Worm (Caenorhabditis elegans): Measurements from ENCODE around the gene sbsp-1.
"Not testable (repeated sequence)": the region's sequence is repeated elsewhere in the genome, so short reads cannot be mapped to it uniquely, and the experiment has no call there.

The sbsp-1 gene

ce11 chrIII:10832636-10833035 lies at the start of gene sbsp-1:
Gene sbsp-1, plus strand, starts transcription at chrIII:10832936.
- TF ChIP-seq sma-9 (GFP tag; optimal IDR thresholded peaks at IDR 0.05), result no peak
- no peak for TF ChIP-seq sma-9 (tag; optimal IDR thresholded peaks at IDR 0.05)
- TF ChIP-seq zag-1 (tag; optimal IDR thresholded peaks at IDR 0.05), result no peak
- TF ChIP-seq egl-27 (tag; optimal IDR thresholded peaks at IDR 0.05), result no peak
- no peak for TF ChIP-seq sem-4 (tag; optimal IDR thresholded peaks at IDR 0.05)

DNA sequence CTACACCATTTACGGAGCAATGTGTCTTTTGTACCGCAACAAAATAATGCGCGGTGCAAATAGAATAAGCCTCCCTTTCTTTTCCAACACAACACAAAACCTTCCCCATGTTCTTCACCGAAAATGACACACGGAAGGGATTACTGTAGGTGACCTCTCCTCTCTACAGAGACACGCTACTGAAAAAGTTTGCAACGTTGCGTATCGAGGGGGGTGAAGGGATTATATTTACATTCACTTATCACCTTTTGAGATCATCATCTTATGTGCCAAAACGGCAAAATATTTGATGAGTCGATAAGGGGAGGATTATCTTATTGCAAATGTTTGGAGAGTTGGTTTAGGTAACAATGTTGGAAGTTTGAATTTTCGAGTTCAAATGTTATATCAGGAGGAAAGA lies 49.7 kb upstream of the sbsp-1 start:
- TF ChIP-seq sem-4 (tag; optimal IDR thresholded peaks at IDR 0.05) (no peak), nhr-21 (tag; optimal IDR thresholded peaks at IDR 0.05) (no peak), elt-1 (tag; optimal IDR thresholded peaks at IDR 0.05) (no peak), nhr-11 (tag; optimal IDR thresholded peaks at IDR 0.05) (no peak), nhr-25 (tag; optimal IDR thresholded peaks at IDR 0.05) (no peak), alr-1 (tag; optimal IDR thresholded peaks at IDR 0.05) (no peak), unc-62 (GFP tag; optimal IDR thresholded peaks at IDR 0.05) (no peak), snpc-4 (tag; optimal IDR thresholded peaks at IDR 0.05) (no peak), nhr-77 (tag; optimal IDR thresholded peaks at IDR 0.05) (no peak), gmeb-1 (tag; optimal IDR thresholded peaks at IDR 0.05) (no peak), ama-1 (optimal IDR thresholded peaks at IDR 0.05) (no peak), lin-13 (GFP tag; optimal IDR thresholded peaks at IDR 0.05) (no peak), C34F6.9 (tag; optimal IDR thresholded peaks at IDR 0.05) (no peak), sma-3 (GFP tag; optimal IDR thresholded peaks at IDR 0.05) (no peak)

DNA sequence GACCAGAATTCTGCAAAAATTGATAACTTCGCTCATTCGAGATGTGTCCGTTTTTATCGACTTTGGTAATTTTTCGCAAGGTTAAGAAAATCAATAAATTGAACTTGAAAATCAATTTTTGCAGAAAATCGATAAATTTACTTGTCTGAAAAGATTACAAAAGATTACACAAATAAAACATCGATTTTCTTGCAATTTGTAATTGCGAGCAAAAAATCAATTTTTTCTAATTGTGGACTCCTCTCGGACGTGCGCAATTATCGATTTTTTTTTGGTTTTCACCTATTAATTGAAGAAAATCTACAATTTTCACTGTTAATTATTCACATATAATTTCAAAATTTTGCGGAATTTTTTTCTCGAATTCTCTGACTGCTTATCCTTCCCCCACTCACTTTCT lies 41.5 kb upstream of the sbsp-1 start:
- no peak for TF ChIP-seq lsy-2 (tag; optimal IDR thresholded peaks at IDR 0.05)

DNA sequence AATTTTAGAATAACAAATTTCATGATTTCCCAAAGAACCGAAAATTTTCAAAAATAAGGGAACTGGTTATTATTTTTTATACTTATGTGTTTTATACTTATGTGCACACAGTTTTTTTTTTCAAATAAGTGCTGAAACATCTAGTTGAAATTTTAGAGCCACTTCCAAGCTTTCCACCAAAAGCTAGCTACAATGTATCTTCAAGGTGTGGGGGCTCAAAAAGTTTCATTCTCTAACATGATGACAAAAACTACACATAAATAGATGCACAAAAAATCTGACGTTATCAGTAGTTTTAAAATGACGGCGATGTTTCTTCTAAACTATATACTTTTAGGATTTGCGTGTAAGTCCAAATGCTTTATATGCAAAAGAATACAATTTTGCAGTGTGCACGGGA lies 38.7 kb upstream of the sbsp-1 start, which contains the start of gene clec-163:
Gene clec-163, plus strand, starts transcription at position 301 of the 400 bp plus-strand sequence.
- TF ChIP-seq mbf-1 (tag; optimal IDR thresholded peaks at IDR 0.05), result no peak
- TF ChIP-seq nhr-21 (tag; optimal IDR thresholded peaks at IDR 0.05), result no peak
- TF ChIP-seq elt-1 (tag; optimal IDR thresholded peaks at IDR 0.05), result no peak
- no peak for TF ChIP-seq snpc-4 (tag; optimal IDR thresholded peaks at IDR 0.05)
- no peak for TF ChIP-seq Y55F3AM.14 (GFP tag; optimal IDR thresholded peaks at IDR 0.05)
- no peak for TF ChIP-seq nhr-10 (tag; optimal IDR thresholded peaks at IDR 0.05)
- TF ChIP-seq skn-1 (tag; optimal IDR thresholded peaks at IDR 0.05), result no peak
- no peak for TF ChIP-seq fos-1 (tag; optimal IDR thresholded peaks at IDR 0.05)
- no peak for TF ChIP-seq C34F6.9 (tag; optimal IDR thresholded peaks at IDR 0.05)
- no peak for TF ChIP-seq mab-5 (tag; optimal IDR thresholded peaks at IDR 0.05)
- TF ChIP-seq gmeb-1 (tag; optimal IDR thresholded peaks at IDR 0.05), result no peak
- TF ChIP-seq zag-1 (tag; optimal IDR thresholded peaks at IDR 0.05), result no peak
- no peak for TF ChIP-seq ceh-82 (tag; optimal IDR thresholded peaks at IDR 0.05)

- TF ChIP-seq blmp-1 (tag; optimal IDR thresholded peaks at IDR 0.05; ENCODE audit: insufficient read depth) (no peak), nhr-10 (tag; optimal IDR thresholded peaks at IDR 0.05) (no peak), crh-2 (tag; optimal IDR thresholded peaks at IDR 0.05) (peak; percentile 70)
These were observed 30.7 kb upstream of the sbsp-1 start, which contains the start of gene K11D9.3 for ce11 chrIII:10802032-10802431. Gene K11D9.3, minus strand, starts transcription at chrIII:10802212.

DNA sequence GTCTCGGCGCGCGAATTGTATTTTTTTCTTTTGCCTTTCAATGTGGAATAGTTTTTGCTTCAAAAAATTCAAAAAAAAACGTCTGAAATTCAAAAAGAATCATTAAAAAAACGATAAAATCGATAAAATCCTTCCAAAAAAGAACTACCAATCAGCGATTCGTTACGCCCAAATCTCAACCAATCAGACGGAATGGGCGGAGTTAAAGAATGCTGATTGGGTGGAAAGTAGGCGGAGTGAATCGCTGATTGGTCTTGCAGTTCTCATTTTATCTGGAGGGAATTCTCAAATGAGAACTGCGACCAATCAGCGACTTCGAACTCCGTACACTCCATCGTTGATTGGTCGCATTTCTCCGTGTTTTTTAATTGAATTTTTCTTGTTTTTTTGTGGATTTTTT lies 27.6 kb upstream of the sbsp-1 start:
- TF ChIP-seq zag-1 (tag; optimal IDR thresholded peaks at IDR 0.05), result no peak
- no peak for TF ChIP-seq aly-2 (tag; optimal IDR thresholded peaks at IDR 0.05)
- TF ChIP-seq ztf-4 (tag; optimal IDR thresholded peaks at IDR 0.05), result no peak
- no peak for TF ChIP-seq nhr-21 (tag; optimal IDR thresholded peaks at IDR 0.05)
- TF ChIP-seq nhr-77 (tag; optimal IDR thresholded peaks at IDR 0.05), result no peak
- TF ChIP-seq unc-62 (GFP tag; optimal IDR thresholded peaks at IDR 0.05), result no peak
- TF ChIP-seq dmd-4 (tag; optimal IDR thresholded peaks at IDR 0.05), result no peak
- no peak for TF ChIP-seq ztf-11 (tag; optimal IDR thresholded peaks at IDR 0.05)

DNA sequence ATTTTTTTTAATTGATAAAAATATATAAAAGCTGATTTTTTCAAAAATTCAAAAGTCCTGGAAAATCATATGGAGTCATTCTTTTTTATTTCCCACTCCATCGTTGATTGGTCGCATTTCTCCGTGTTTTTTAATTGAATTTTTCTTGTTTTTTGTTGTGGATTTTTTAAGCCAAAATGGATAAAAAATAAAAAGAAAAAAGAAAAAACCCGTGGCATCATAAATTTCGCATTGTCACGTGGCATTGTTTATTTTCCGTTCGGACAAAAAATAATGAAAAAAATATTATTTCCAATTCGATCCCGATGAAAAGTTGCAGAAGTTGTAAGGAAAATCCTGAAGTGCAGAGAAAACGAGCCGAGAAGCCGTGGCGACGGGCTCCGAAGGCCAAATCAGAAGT lies 27.1 kb upstream of the sbsp-1 start, which contains the start of gene klp-7:
Gene klp-7, plus strand, starts transcription at position 301 of the 400 bp plus-strand sequence.
- not testable (repeated sequence) for TF ChIP-seq blmp-1 (tag; optimal IDR thresholded peaks at IDR 0.05; ENCODE audit: insufficient read depth); egl-27 (tag; optimal IDR thresholded peaks at IDR 0.05); sma-3 (GFP tag; optimal IDR thresholded peaks at IDR 0.05)

Data from whole organism, L2 larva.